Worm (Caenorhabditis elegans) whole organism, mixed stage, embryonic: ENCODE results near the gene ets-9.

Source experiments
- ces-1 ChIP-seq: fragments of 150-350 bp; optimal IDR thresholded peaks from 2 replicates; lab custom pipeline; 2014; ENCODE audit warnings: missing biosample characterization, missing genetic modification reagents, missing genetic modification characterization
- flh-1 ChIP-seq: fragments of 200-800 bp; sonication (Bioruptor generic); optimal IDR thresholded peaks from 2 replicates; lab custom pipeline; 2018; ENCODE audit warnings: mild to moderate bottlenecking, missing genetic modification characterization, moderate library complexity, missing compliant biosample characterization
- mep-1 ChIP-seq: fragments of 150-350 bp; optimal IDR thresholded peaks from 2 replicates; lab custom pipeline; 2017; ENCODE audit warnings: missing biosample characterization, missing genetic modification reagents, missing genetic modification characterization, inconsistent platforms

- no peak for TF ChIP-seq ces-1 (GFP tag; lab: Kevin White, UChicago)
- TF ChIP-seq flh-1 (GFP tag; lab: Kevin White, UChicago): no peak
- TF ChIP-seq mep-1 (tag; lab: Kevin White, UChicago): no peak
Measured at ce11 chrX:4246237-4246697, 33.2 kb upstream of the ets-9 start.
